Worm (Caenorhabditis elegans) whole organism, L4 larva: Measurements from ENCODE around the gene nhr-288.

Source experiments
- F10B5.3 ChIP-seq: sonication (generic microtip); optimal IDR thresholded peaks from 2 replicates; lab custom pipeline; 2016; ENCODE audit warnings: mild to moderate bottlenecking, missing genetic modification characterization, missing compliant biosample characterization
- F26F4.8 ChIP-seq: fragments of 200-800 bp; sonication (Bioruptor generic); conservative IDR thresholded peaks from 2 replicates; pipeline ENCODE4 v1.3.6; 2022; ENCODE audit warnings: missing genetic modification characterization, missing compliant biosample characterization
- R02D3.7 ChIP-seq: fragments of 150-350 bp; sonication (generic microtip); optimal IDR thresholded peaks from 3 replicates; lab custom pipeline; 2014; ENCODE audit warnings: missing biosample characterization, missing genetic modification characterization
- Y105C5A.15 ChIP-seq: fragments of 200-800 bp; sonication (Bioruptor generic); IDR thresholded peaks from 2 replicates; pipeline ENCODE4 v1.3.6; 2022; ENCODE audit warnings: missing genetic modification characterization, missing compliant biosample characterization
- Y48G9A.11 ChIP-seq: fragments of 200-800 bp; sonication (Bioruptor generic); IDR thresholded peaks from 2 replicates; pipeline ENCODE4 v1.3.6; 2022; ENCODE audit warnings: missing genetic modification reagents, missing genetic modification characterization, missing compliant biosample characterization
- Y5F2A.4 ChIP-seq: fragments of 200-800 bp; sonication (Bioruptor generic); optimal IDR thresholded peaks from 2 replicates; lab custom pipeline; 2018; ENCODE audit warnings: mild to moderate bottlenecking, missing genetic modification characterization, missing compliant biosample characterization
- Y75B8A.6 ChIP-seq: fragments of 200-800 bp; sonication (Bioruptor generic); IDR thresholded peaks from 2 replicates; pipeline ENCODE4 v1.3.6; 2022; ENCODE audit warnings: missing genetic modification reagents, missing genetic modification characterization, missing compliant biosample characterization
- ZK337.2 ChIP-seq: fragments of 200-800 bp; sonication (Bioruptor generic); IDR thresholded peaks from 2 replicates; pipeline ENCODE4 v1.3.6; 2022; ENCODE audit warnings: missing genetic modification reagents, missing genetic modification characterization, missing compliant biosample characterization
- ama-1 ChIP-seq: fragments of 150-350 bp; optimal IDR thresholded peaks from 2 replicates; lab custom pipeline; 2014; ENCODE audit warnings: inconsistent platforms, mixed read lengths
- arid-1 ChIP-seq: fragments of 200-800 bp; sonication (Bioruptor generic); conservative IDR thresholded peaks from 2 replicates; pipeline ENCODE4 v1.3.6; 2022; ENCODE audit warnings: missing genetic modification reagents, missing genetic modification characterization, missing compliant biosample characterization
- ceh-20 ChIP-seq: fragments of 200-800 bp; sonication (Bioruptor generic); IDR thresholded peaks from 2 replicates; pipeline ENCODE4 v1.3.6; 2022; ENCODE audit warnings: missing genetic modification reagents, missing genetic modification characterization, missing compliant biosample characterization
- ceh-62 ChIP-seq: sonication (generic microtip); optimal IDR thresholded peaks from 2 replicates; lab custom pipeline; 2017; ENCODE audit warnings: missing biosample characterization, missing genetic modification characterization
- ces-1 ChIP-seq: fragments of 150-350 bp; sonication (generic microtip); optimal IDR thresholded peaks from 4 replicates; lab custom pipeline; 2014; ENCODE audit warnings: missing biosample characterization, missing genetic modification reagents, missing genetic modification characterization
- cey-2 ChIP-seq: sonication (generic microtip); optimal IDR thresholded peaks from 3 replicates; lab custom pipeline; 2017; ENCODE audit warnings: missing genetic modification characterization, mild to moderate bottlenecking, missing compliant biosample characterization, antibody characterized with exemption, borderline replicate concordance; ENCODE audit not compliant: insufficient read depth
- daf-12 ChIP-seq: fragments of 150-350 bp; optimal IDR thresholded peaks from 2 replicates; lab custom pipeline; 2014; ENCODE audit warnings: missing biosample characterization, missing genetic modification reagents, missing genetic modification characterization
- daf-8 ChIP-seq: fragments of 200-800 bp; sonication (Bioruptor generic); IDR thresholded peaks from 2 replicates; pipeline ENCODE4 v1.3.6; 2022; ENCODE audit warnings: missing genetic modification characterization, missing compliant biosample characterization
- dmd-6 ChIP-seq: fragments of 200-800 bp; sonication (Bioruptor generic); IDR thresholded peaks from 2 replicates; pipeline ENCODE4 v1.3.6; 2022; ENCODE audit warnings: missing genetic modification reagents, missing genetic modification characterization, missing compliant biosample characterization
- dpl-1 ChIP-seq: fragments of 150-350 bp; optimal IDR thresholded peaks from 2 replicates; lab custom pipeline; 2014; ENCODE audit warnings: missing biosample characterization, missing genetic modification reagents, missing genetic modification characterization
- fkh-10 ChIP-seq: fragments of 150-350 bp; optimal IDR thresholded peaks from 2 replicates; lab custom pipeline; 2014; ENCODE audit warnings: missing biosample characterization, missing genetic modification reagents, missing genetic modification characterization
- fos-1 ChIP-seq: fragments of 150-350 bp; optimal IDR thresholded peaks from 2 replicates; lab custom pipeline; 2014; ENCODE audit warnings: missing biosample characterization, missing genetic modification characterization
- hmg-1.1 ChIP-seq: fragments of 200-800 bp; sonication (Bioruptor generic); IDR thresholded peaks from 2 replicates; pipeline ENCODE4 v1.3.6; 2022; ENCODE audit warnings: missing genetic modification reagents, missing genetic modification characterization, missing compliant biosample characterization
- jun-1 ChIP-seq: fragments of 150-350 bp; optimal IDR thresholded peaks from 2 replicates; lab custom pipeline; 2014; ENCODE audit warnings: missing biosample characterization, missing genetic modification reagents, missing genetic modification characterization
- lim-7 ChIP-seq: fragments of 200-800 bp; sonication (Bioruptor generic); IDR thresholded peaks from 2 replicates; pipeline ENCODE4 v1.3.6; 2022; ENCODE audit warnings: missing genetic modification characterization, missing compliant biosample characterization
- lin-29 ChIP-seq: fragments of 200-800 bp; sonication (Bioruptor generic); IDR thresholded peaks from 2 replicates; pipeline ENCODE4 v1.3.6; 2022; ENCODE audit warnings: missing genetic modification reagents, missing genetic modification characterization, missing compliant biosample characterization
- lin-38 ChIP-seq: fragments of 200-800 bp; sonication (Bioruptor generic); IDR thresholded peaks from 2 replicates; pipeline ENCODE4 v1.3.6; 2022; ENCODE audit warnings: missing genetic modification reagents, missing genetic modification characterization, missing compliant biosample characterization
- mdl-1 ChIP-seq, 2 experiments: fragments of 150-350 bp in 1 of 2; sonication (generic microtip) in 1 of 2; optimal IDR thresholded peaks; 2 replicates each; lab custom pipeline; 2014 to 2017; ENCODE audit warnings: missing biosample characterization in 2 of 2, missing genetic modification characterization in 2 of 2
- mep-1 ChIP-seq: fragments of 150-350 bp; sonication (generic microtip); optimal IDR thresholded peaks from 3 replicates; lab custom pipeline; 2014; ENCODE audit warnings: missing biosample characterization, missing genetic modification characterization
- mxl-3 ChIP-seq: fragments of 200-800 bp; sonication (Bioruptor generic); optimal IDR thresholded peaks from 2 replicates; lab custom pipeline; 2018; ENCODE audit warnings: mild to moderate bottlenecking, missing genetic modification characterization, missing compliant biosample characterization
- nhr-10 ChIP-seq: fragments of 150-350 bp; optimal IDR thresholded peaks from 2 replicates; lab custom pipeline; 2014; ENCODE audit warnings: missing biosample characterization, missing genetic modification characterization
- nhr-102 ChIP-seq: sonication (generic microtip); optimal IDR thresholded peaks from 2 replicates; lab custom pipeline; 2016; ENCODE audit warnings: mild to moderate bottlenecking, missing genetic modification characterization, moderate library complexity, missing compliant biosample characterization
- nhr-11 ChIP-seq: fragments of 150-350 bp; optimal IDR thresholded peaks from 2 replicates; lab custom pipeline; 2014; ENCODE audit warnings: missing biosample characterization, missing genetic modification characterization
- nhr-28 ChIP-seq: fragments of 150-350 bp; optimal IDR thresholded peaks from 2 replicates; lab custom pipeline; 2014; ENCODE audit warnings: missing biosample characterization, missing genetic modification characterization
- nhr-41 ChIP-seq: fragments of 200-800 bp; sonication (Bioruptor generic); IDR thresholded peaks from 2 replicates; pipeline ENCODE4 v1.3.6; 2022; ENCODE audit warnings: missing genetic modification reagents, missing genetic modification characterization, missing compliant biosample characterization
- nhr-48 ChIP-seq: sonication (generic microtip); optimal IDR thresholded peaks from 2 replicates; lab custom pipeline; 2016; ENCODE audit warnings: mild to moderate bottlenecking, missing genetic modification characterization, missing compliant biosample characterization
- nhr-6 ChIP-seq: fragments of 150-350 bp; optimal IDR thresholded peaks from 2 replicates; lab custom pipeline; 2014; ENCODE audit warnings: missing biosample characterization, missing genetic modification characterization
- nhr-76 ChIP-seq: fragments of 150-350 bp; optimal IDR thresholded peaks from 2 replicates; lab custom pipeline; 2014; ENCODE audit warnings: missing biosample characterization, missing genetic modification characterization
- nhr-77 ChIP-seq: fragments of 150-350 bp; optimal IDR thresholded peaks from 2 replicates; lab custom pipeline; 2014; ENCODE audit warnings: missing biosample characterization, missing genetic modification characterization
- pqm-1 ChIP-seq: sonication (generic microtip); optimal IDR thresholded peaks from 2 replicates; lab custom pipeline; 2017; ENCODE audit warnings: missing biosample characterization, missing genetic modification characterization
- rbr-2 ChIP-seq: sonication (generic microtip); optimal IDR thresholded peaks from 2 replicates; lab custom pipeline; 2016; ENCODE audit warnings: missing genotype, missing genetic modification characterization, missing compliant biosample characterization
- set-16 ChIP-seq: fragments of 200-800 bp; sonication (Bioruptor generic); IDR thresholded peaks from 2 replicates; pipeline ENCODE4 v1.3.6; 2022; ENCODE audit warnings: missing genetic modification reagents, missing genetic modification characterization, missing compliant biosample characterization
- skn-1 ChIP-seq: fragments of 150-350 bp; optimal IDR thresholded peaks from 2 replicates; lab custom pipeline; 2014; ENCODE audit warnings: missing biosample characterization, missing genetic modification characterization
- snpc-1.2 ChIP-seq: fragments of 200-800 bp; sonication (Bioruptor generic); IDR thresholded peaks from 2 replicates; pipeline ENCODE4 v1.3.6; 2022; ENCODE audit warnings: missing genetic modification reagents, missing genetic modification characterization, missing compliant biosample characterization
- unc-39 ChIP-seq: sonication (generic microtip); optimal IDR thresholded peaks from 2 replicates; lab custom pipeline; 2017; ENCODE audit warnings: missing biosample characterization, missing genetic modification characterization
- unc-62 ChIP-seq, 3 experiments: fragments of 150-350 bp in 1 of 3; sonication (generic microtip); optimal IDR thresholded peaks in 2 of 3; peaks in 1 of 3; 1 replicate in 1 of 3; 2 replicates in 2 of 3; lab custom pipeline; 2014 to 2017; ENCODE audit warnings: missing biosample characterization in 3 of 3, missing genetic modification characterization in 3 of 3, missing genetic modification reagents in 3 of 3, missing genotype in 1 of 3
- zag-1 ChIP-seq: fragments of 150-350 bp; optimal IDR thresholded peaks from 2 replicates; lab custom pipeline; 2014; ENCODE audit warnings: missing biosample characterization, missing genetic modification characterization
- ztf-11 ChIP-seq: fragments of 150-350 bp; optimal IDR thresholded peaks from 2 replicates; lab custom pipeline; 2014; ENCODE audit warnings: missing biosample characterization, missing genetic modification characterization

nhr-288 gene

ce11 chrV:18346080-18346479, 36.4 kb downstream of the nhr-288 start (continued):
- TF ChIP-seq unc-62 (GFP tag; optimal IDR thresholded peaks at IDR 0.05 in 1 of 2; lab: Kevin White, UChicago) (peak in 1 of 2 experiments; percentile 78), unc-62 (tag; optimal IDR thresholded peaks at IDR 0.05; lab: Kevin White, UChicago) (no peak), daf-12 (tag; lab: Kevin White, UChicago) (no peak), F26F4.8 (no peak), nhr-41 (GFP tag; lab: Robert Waterston, UW) (peak; percentile 36; the same call in 1 of the 2 replicates), ceh-20 (GFP tag; lab: Robert Waterston, UW) (peak; percentile 76), mxl-3 (GFP tag; lab: Kevin White, UChicago) (peak; percentile 91), hmg-1.1 (GFP tag; lab: Robert Waterston, UW) (no peak), jun-1 (tag; lab: Kevin White, UChicago) (peak; percentile 77), nhr-6 (tag; lab: Kevin White, UChicago) (peak; percentile 74), ztf-11 (tag; lab: Kevin White, UChicago) (no peak), pqm-1 (tag; lab: Kevin White, UChicago) (peak; percentile 100), Y75B8A.6 (GFP tag; lab: Robert Waterston, UW) (no peak), Y48G9A.11 (GFP tag; lab: Robert Waterston, UW) (no peak), lim-7 (GFP tag; lab: Robert Waterston, UW) (no peak), fkh-10 (GFP tag; lab: Kevin White, UChicago) (no peak), Y5F2A.4 (GFP tag; lab: Kevin White, UChicago) (no peak), lin-38 (GFP tag; lab: Robert Waterston, UW) (no peak), mep-1 (tag; lab: Kevin White, UChicago) (peak; percentile 80), nhr-77 (tag; lab: Kevin White, UChicago) (peak; percentile 98), ZK337.2 (no peak), set-16 (GFP tag; lab: Robert Waterston, UW) (no peak), cey-2 (tag; lab: Kevin White, UChicago) (peak; percentile 95), ama-1 (no peak), lin-29 (GFP tag; lab: Robert Waterston, UW) (no peak), mdl-1 (tag; optimal IDR thresholded peaks at IDR 0.05; lab: Kevin White, UChicago) (peak in 1 of 2 experiments; percentile 75), nhr-48 (tag; lab: Kevin White, UChicago) (peak; percentile 87), nhr-102 (tag; lab: Kevin White, UChicago) (peak; percentile 94), skn-1 (no peak)
- TF ChIP-seq, all 104 proteins: peak for 36

ce11 chrV:18344194-18344593, 38.3 kb downstream of the nhr-288 start:
- TF ChIP-seq nhr-11 = no peak
- no peak for TF ChIP-seq mdl-1 (tag; optimal IDR thresholded peaks at IDR 0.05; lab: Kevin White, UChicago)
- TF ChIP-seq lin-38 (GFP tag; lab: Robert Waterston, UW) = peak; percentile 18; the same call in 1 of the 2 replicates
- TF ChIP-seq rbr-2 = no peak
- TF ChIP-seq R02D3.7 = no peak
- TF ChIP-seq arid-1 (GFP tag; lab: Robert Waterston, UW) = 0 out of 2 replicates have a peak, but pooled peaks have one; percentile 12
- no peak for TF ChIP-seq Y5F2A.4 (GFP tag; lab: Kevin White, UChicago)
- no peak for TF ChIP-seq zag-1 (tag; lab: Kevin White, UChicago)
- no peak for TF ChIP-seq lin-29 (GFP tag; lab: Robert Waterston, UW)
- TF ChIP-seq snpc-1.2 (GFP tag; lab: Robert Waterston, UW) = peak; percentile 53; the same call in 1 of the 2 replicates
- TF ChIP-seq ces-1 (GFP tag; lab: Kevin White, UChicago) = no peak

- no peak for TF ChIP-seq ZK337.2
- no peak for TF ChIP-seq lin-38 (GFP tag; lab: Robert Waterston, UW)
- TF ChIP-seq dpl-1 (GFP tag; lab: Kevin White, UChicago) = no peak
- no peak for TF ChIP-seq nhr-76 (tag; lab: Kevin White, UChicago)
- TF ChIP-seq dmd-6 = no peak
- no peak for TF ChIP-seq daf-8 (GFP tag; lab: Robert Waterston, UW)
- no peak for TF ChIP-seq nhr-28 (tag; lab: Kevin White, UChicago)
- TF ChIP-seq rbr-2 = no peak
- TF ChIP-seq nhr-10 (tag; lab: Kevin White, UChicago) = no peak
- TF ChIP-seq unc-39 (tag; lab: Kevin White, UChicago) = no peak
- no peak for TF ChIP-seq F10B5.3
- no peak for TF ChIP-seq zag-1 (tag; lab: Kevin White, UChicago)
- no peak for TF ChIP-seq arid-1 (GFP tag; lab: Robert Waterston, UW)
- TF ChIP-seq pqm-1 (tag; lab: Kevin White, UChicago) = no peak
- no peak for TF ChIP-seq fos-1 (tag; lab: Kevin White, UChicago)
- no peak for TF ChIP-seq ceh-62
- TF ChIP-seq Y105C5A.15 = no peak
Observed at ce11 chrV:18339807-18340206, 42.7 kb downstream of the nhr-288 start, which contains the start of gene C08E8.10. TSS of gene C08E8.10 (minus strand) at chrV:18339907.
